Worm (Caenorhabditis elegans): ENCODE data around the gene nspb-11.

DNA sequence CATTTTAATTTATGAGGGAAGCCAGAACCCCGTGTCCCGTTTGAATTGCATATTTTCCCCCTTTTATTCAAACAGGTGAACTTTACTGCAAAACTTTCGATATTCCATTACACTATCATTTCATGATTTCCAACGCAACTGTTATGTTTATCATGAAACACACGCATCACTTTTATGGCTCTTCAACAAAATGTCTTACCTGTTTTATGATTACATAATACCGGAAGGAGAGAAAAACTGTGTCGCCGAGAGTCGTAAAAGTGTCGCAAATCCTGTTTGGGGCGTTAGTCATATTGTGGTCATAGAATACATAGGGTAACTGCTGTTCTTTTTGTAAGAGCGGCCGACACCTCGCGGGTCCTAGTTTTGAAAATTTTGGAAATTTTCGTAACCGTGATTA, 14.8 kb upstream of the nspb-11 start:
- no peak for TF ChIP-seq C38D4.7 (GFP tag; optimal IDR thresholded peaks at IDR 0.05)
- TF ChIP-seq ceh-24 (tag; optimal IDR thresholded peaks at IDR 0.05) = no peak
- no peak for TF ChIP-seq pag-3 (tag; optimal IDR thresholded peaks at IDR 0.05; ENCODE audit: borderline replicate concordance)
- no peak for TF ChIP-seq ceh-34 (tag; optimal IDR thresholded peaks at IDR 0.05)
- TF ChIP-seq syd-9 (tag; optimal IDR thresholded peaks at IDR 0.05) = no peak
- no peak for TF ChIP-seq ama-1 (optimal IDR thresholded peaks at IDR 0.05)
- TF ChIP-seq lim-6 (tag; optimal IDR thresholded peaks at IDR 0.05) = no peak
- no peak for TF ChIP-seq nhr-232 (tag; optimal IDR thresholded peaks at IDR 0.05)
